Fruit fly (Drosophila melanogaster): ENCODE results near the gene hep.
A peak's percentile ranks its signal among the peaks of the same experiment; 100 is the strongest.

Gene hep

DNA sequence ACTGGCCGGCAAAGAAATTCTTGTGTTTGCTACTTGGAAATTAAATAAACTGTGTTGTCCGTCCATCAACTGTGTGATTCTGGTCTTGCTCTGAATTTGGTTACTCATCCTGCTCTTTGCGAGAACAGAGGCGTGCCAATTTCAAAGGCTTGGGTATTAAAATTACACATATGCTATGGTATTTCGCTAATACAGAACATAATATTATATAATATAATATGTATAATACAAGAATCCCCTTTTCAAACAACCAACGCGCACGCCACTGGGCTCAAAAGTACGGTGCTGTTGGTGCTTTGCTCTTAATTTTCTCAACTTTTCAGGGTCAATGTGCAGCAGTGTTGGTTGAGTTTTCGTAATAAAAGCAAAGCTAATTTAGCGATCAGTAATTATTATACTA lies 9.7 kb upstream of the hep start (continued):
- TF ChIP-seq chm (GFP tag; IDR thresholded peaks at IDR 0.05) (peak; percentile 87), onecut (GFP tag; IDR thresholded peaks at IDR 0.05) (peak; percentile 65), NFAT (GFP tag; IDR thresholded peaks at IDR 0.05) (peak; percentile 91), corto (GFP tag; optimal IDR thresholded peaks at IDR 0.05) (peak; percentile 32), CG3407 (GFP tag; optimal IDR thresholded peaks at IDR 0.05) (peak; percentile 28), Jarid2 (GFP tag; optimal IDR thresholded peaks at IDR 0.05) (peak; percentile 53), vvl (GFP tag; IDR thresholded peaks at IDR 0.05) (peak; percentile 92), CG1602 (GFP tag; optimal IDR thresholded peaks at IDR 0.05) (peak; percentile 40), CG7987 (GFP tag; optimal IDR thresholded peaks at IDR 0.05) (peak; percentile 54), Vsx1 (GFP tag; optimal IDR thresholded peaks at IDR 0.05) (peak; percentile 52), CG33557 (GFP tag; optimal IDR thresholded peaks at IDR 0.05) (peak; percentile 19), klu (GFP tag; IDR thresholded peaks at IDR 0.05) (peak; percentile 79), Gsc (GFP tag; IDR thresholded peaks at IDR 0.05) (peak; percentile 48; the same call in 1 of the 2 replicates), so (GFP tag; IDR thresholded peaks at IDR 0.05) (peak; percentile 91), danr (GFP tag; IDR thresholded peaks at IDR 0.05) (peak; percentile 52; the same call in 1 of the 2 replicates), CG3065 (GFP tag; optimal IDR thresholded peaks at IDR 0.05) (no peak), nau (GFP tag; optimal IDR thresholded peaks at IDR 0.05) (peak; percentile 51), al (GFP tag; IDR thresholded peaks at IDR 0.05) (peak; percentile 90), CG4617 (GFP tag; optimal IDR thresholded peaks at IDR 0.05; ENCODE audit: borderline replicate concordance) (peak; percentile 15), Nf-YB (GFP tag; optimal IDR thresholded peaks at IDR 0.05) (peak; percentile 50), NfI (GFP tag; optimal IDR thresholded peaks at IDR 0.05) (peak; percentile 86), Oaz (GFP tag; IDR thresholded peaks at IDR 0.05) (peak; percentile 75), CTCF (GFP tag; optimal IDR thresholded peaks at IDR 0.05) (no peak), CG31388 (GFP tag; optimal IDR thresholded peaks at IDR 0.05) (no peak), Myb (GFP tag; optimal IDR thresholded peaks at IDR 0.05) (no peak), zf30C (GFP tag; optimal IDR thresholded peaks at IDR 0.05) (no peak), crol (GFP tag; IDR thresholded peaks at IDR 0.05) (0 out of 2 replicates have a peak, but pooled peaks have one; percentile 45), NC2α (GFP tag; optimal IDR thresholded peaks at IDR 0.05) (no peak), CG2129 (GFP tag; IDR thresholded peaks at IDR 0.05; ENCODE audit: partially characterized antibody) (no peak), Deaf1 (tag; optimal IDR thresholded peaks at IDR 0.05) (peak; percentile 62), dan (GFP tag; IDR thresholded peaks at IDR 0.05) (no peak), CG7271 (tag; optimal IDR thresholded peaks at IDR 0.05) (peak; percentile 40), CG17359 (tag; optimal IDR thresholded peaks at IDR 0.05) (peak; percentile 85), hbn (GFP tag; IDR thresholded peaks at IDR 0.05; ENCODE audit: partially characterized antibody) (no peak), HLH4C (GFP tag; IDR thresholded peaks at IDR 0.05; ENCODE audit: partially characterized antibody) (no peak), zfh2 (GFP tag; optimal IDR thresholded peaks at IDR 0.05) (peak; percentile 49), Taf1 (GFP tag; IDR thresholded peaks at IDR 0.05) (peak; percentile 78), kah (GFP tag; optimal IDR thresholded peaks at IDR 0.05) (peak; percentile 47), CG32767 (GFP tag; IDR thresholded peaks at IDR 0.05) (peak; percentile 79), peb (GFP tag; IDR thresholded peaks at IDR 0.05) (peak; percentile 33; the same call in 1 of the 2 replicates), pho (GFP tag; optimal IDR thresholded peaks at IDR 0.05) (peak; percentile 11), CG13296 (GFP tag; optimal IDR thresholded peaks at IDR 0.05) (peak; percentile 88), CG4360 (GFP tag; IDR thresholded peaks at IDR 0.05) (peak; percentile 48), Dip3 (GFP tag; optimal IDR thresholded peaks at IDR 0.05) (peak; percentile 13), Mad (GFP tag; optimal IDR thresholded peaks at IDR 0.05) (no peak), CG9932 (GFP tag; IDR thresholded peaks at IDR 0.05) (peak; percentile 92), fd64A (GFP tag; optimal IDR thresholded peaks at IDR 0.05) (no peak), vfl (GFP tag; optimal IDR thresholded peaks at IDR 0.05) (no peak), chinmo (GFP tag; IDR thresholded peaks at IDR 0.05; ENCODE audit: partially characterized antibody) (no peak), phol (tag; optimal IDR thresholded peaks at IDR 0.05) (peak; percentile 72), Hr51 (GFP tag; optimal IDR thresholded peaks at IDR 0.05) (peak in 1 of 2 experiments; percentile 85)

Data from whole organism, embryonic.